Fruit fly (Drosophila melanogaster) whole organism, embryonic: ENCODE results near the gene COX7AL.

Source experiments
- Asciz ChIP-seq: fragments of 200-800 bp; sonication (Bioruptor generic); optimal IDR thresholded peaks from 2 replicates; lab custom pipeline; 2017; ENCODE audit warnings: missing biosample characterization, mild to moderate bottlenecking, missing genetic modification characterization, missing genetic modification reagents
- Blimp-1 ChIP-seq: fragments of 200-800 bp; sonication (Bioruptor generic); optimal IDR thresholded peaks from 3 replicates; lab custom pipeline; 2018; ENCODE audit warnings: missing biosample characterization, missing genetic modification characterization, mild to moderate bottlenecking, moderate library complexity, missing genetic modification reagents
- CG10654 ChIP-seq: fragments of 200-800 bp; sonication (Bioruptor generic); optimal IDR thresholded peaks from 2 replicates; lab custom pipeline; 2016; ENCODE audit warnings: missing biosample characterization, missing genetic modification characterization
- CG12071 ChIP-seq: fragments of 200-800 bp; sonication (Bioruptor generic); optimal IDR thresholded peaks from 3 replicates; lab custom pipeline; 2018; ENCODE audit warnings: missing biosample characterization, mild to moderate bottlenecking, missing genetic modification characterization
- CG12236 ChIP-seq: fragments of 200-800 bp; sonication (Bioruptor generic); optimal IDR thresholded peaks from 2 replicates; lab custom pipeline; 2016; ENCODE audit warnings: missing biosample characterization, missing genetic modification characterization
- CG12744 ChIP-seq: fragments of 200-800 bp; sonication (Bioruptor generic); optimal IDR thresholded peaks from 2 replicates; lab custom pipeline; 2016; ENCODE audit warnings: missing biosample characterization, missing genetic modification characterization
- CG13424 ChIP-seq: fragments of 200-800 bp; sonication (Bioruptor generic); optimal IDR thresholded peaks from 2 replicates; lab custom pipeline; 2019; ENCODE audit warnings: missing biosample characterization, mild to moderate bottlenecking, missing genetic modification characterization, moderate library complexity
- CG16813 ChIP-seq: fragments of 200-800 bp; sonication (Bioruptor generic); IDR thresholded peaks from 3 replicates; pipeline ENCODE4 v1.3.6; 2022; ENCODE audit warnings: missing biosample characterization, missing genetic modification characterization; ENCODE audit not compliant: partially characterized antibody
- CG16815 ChIP-seq: fragments of 200-800 bp; sonication (Bioruptor generic); optimal IDR thresholded peaks from 3 replicates; lab custom pipeline; 2017; ENCODE audit warnings: missing biosample characterization, mild to moderate bottlenecking, missing genetic modification characterization
- CG17186 ChIP-seq: fragments of 200-800 bp; sonication (Bioruptor generic); optimal IDR thresholded peaks from 3 replicates; lab custom pipeline; 2017; ENCODE audit warnings: missing biosample characterization, missing genetic modification reagents, missing genetic modification characterization
- CG17385 ChIP-seq: fragments of 200-800 bp; sonication (Bioruptor generic); optimal IDR thresholded peaks from 3 replicates; lab custom pipeline; 2018; ENCODE audit warnings: missing biosample characterization, mild to moderate bottlenecking, missing genetic modification characterization
- CG17802 ChIP-seq: fragments of 200-800 bp; sonication (Bioruptor generic); optimal IDR thresholded peaks from 2 replicates; lab custom pipeline; 2018; ENCODE audit warnings: missing biosample characterization, mild to moderate bottlenecking, missing genetic modification characterization, moderate library complexity
- CG2889 ChIP-seq: fragments of 200-800 bp; sonication (Bioruptor generic); IDR thresholded peaks from 3 replicates; pipeline ENCODE4 v1.3.6; 2022; ENCODE audit warnings: missing biosample characterization, missing genetic modification characterization
- CG3407 ChIP-seq: fragments of 200-800 bp; sonication (Bioruptor generic); optimal IDR thresholded peaks from 2 replicates; lab custom pipeline; 2018; ENCODE audit warnings: missing biosample characterization, mild to moderate bottlenecking, missing genetic modification characterization
- CG34224 ChIP-seq: fragments of 200-800 bp; sonication (Bioruptor generic); IDR thresholded peaks from 3 replicates; pipeline ENCODE4 v1.3.6; 2022; ENCODE audit warnings: missing biosample characterization, missing genetic modification characterization; ENCODE audit not compliant: partially characterized antibody
- CG34422 ChIP-seq: fragments of 200-800 bp; sonication (Bioruptor generic); IDR thresholded peaks from 3 replicates; pipeline ENCODE4 v1.3.6; 2022; ENCODE audit warnings: missing biosample characterization, missing genetic modification characterization
- CG4360 ChIP-seq: fragments of 200-800 bp; sonication (Bioruptor generic); IDR thresholded peaks from 2 replicates; pipeline ENCODE4 v1.3.6; 2022; ENCODE audit warnings: missing biosample characterization, missing genetic modification characterization
- CG4617 ChIP-seq: fragments of 200-800 bp; sonication (Bioruptor generic); optimal IDR thresholded peaks from 3 replicates; lab custom pipeline; 2016; ENCODE audit warnings: missing biosample characterization, missing genetic modification characterization, borderline replicate concordance
- CG4707 ChIP-seq: fragments of 200-800 bp; sonication (Bioruptor generic); optimal IDR thresholded peaks from 2 replicates; lab custom pipeline; 2018; ENCODE audit warnings: missing biosample characterization, mild to moderate bottlenecking, missing genetic modification characterization, moderate library complexity
- CG4854 ChIP-seq: fragments of 200-800 bp; sonication (Bioruptor generic); optimal IDR thresholded peaks from 2 replicates; lab custom pipeline; 2016; ENCODE audit warnings: missing biosample characterization, missing genetic modification characterization, inconsistent platforms
- CG5953 ChIP-seq: fragments of 200-800 bp; sonication (Bioruptor generic); IDR thresholded peaks from 2 replicates; pipeline ENCODE4 v1.3.6; 2022; ENCODE audit warnings: missing biosample characterization, missing genetic modification characterization
- CG7372 ChIP-seq: fragments of 200-800 bp; sonication (Bioruptor generic); IDR thresholded peaks from 2 replicates; pipeline ENCODE4 v1.3.6; 2022; ENCODE audit warnings: missing biosample characterization, missing genetic modification characterization
- CG7786 ChIP-seq: fragments of 200-800 bp; sonication (Bioruptor generic); optimal IDR thresholded peaks from 2 replicates; lab custom pipeline; 2016; ENCODE audit warnings: missing biosample characterization, missing genetic modification characterization
- CG8765 ChIP-seq: fragments of 200-800 bp; sonication (Bioruptor generic); IDR thresholded peaks from 2 replicates; pipeline ENCODE4 v1.3.6; 2022; ENCODE audit warnings: missing biosample characterization, missing genetic modification characterization
- CG9932 ChIP-seq: fragments of 200-800 bp; sonication (Bioruptor generic); IDR thresholded peaks from 2 replicates; pipeline ENCODE4 v1.3.6; 2022; ENCODE audit warnings: missing biosample characterization, missing genetic modification characterization
- D19A ChIP-seq: fragments of 200-800 bp; optimal IDR thresholded peaks from 3 replicates; lab custom pipeline; 2019; ENCODE audit warnings: missing biosample characterization, mild to moderate bottlenecking, missing genetic modification characterization, moderate library complexity
- D19B ChIP-seq: fragments of 200-800 bp; sonication (Bioruptor generic); optimal IDR thresholded peaks from 2 replicates; lab custom pipeline; 2017; ENCODE audit warnings: missing biosample characterization, mild to moderate bottlenecking, missing genetic modification characterization
- Gug ChIP-seq: fragments of 200-800 bp; sonication (Bioruptor generic); IDR thresholded peaks from 4 replicates; pipeline ENCODE4 v1.3.6; 2022; ENCODE audit warnings: missing biosample characterization, missing genetic modification characterization
- HLH4C ChIP-seq: fragments of 200-800 bp; sonication (Bioruptor generic); IDR thresholded peaks from 3 replicates; pipeline ENCODE4 v1.3.6; 2022; ENCODE audit warnings: missing biosample characterization, missing genetic modification characterization; ENCODE audit not compliant: partially characterized antibody
- HLH54F ChIP-seq: fragments of 200-800 bp; sonication (Bioruptor generic); optimal IDR thresholded peaks from 3 replicates; lab custom pipeline; 2016; ENCODE audit warnings: missing biosample characterization, missing genetic modification characterization
- HLHmδ ChIP-seq: fragments of 200-800 bp; sonication (Bioruptor generic); optimal IDR thresholded peaks from 2 replicates; lab custom pipeline; 2018; ENCODE audit warnings: missing biosample characterization, mild to moderate bottlenecking, missing genetic modification characterization, moderate library complexity
- HmgD ChIP-seq: fragments of 200-800 bp; sonication (Bioruptor generic); optimal IDR thresholded peaks from 3 replicates; lab custom pipeline; 2016; ENCODE audit warnings: missing biosample characterization, missing genetic modification characterization
- Lpt ChIP-seq: fragments of >200 bp; optimal IDR thresholded peaks from 2 replicates; lab custom pipeline; 2018; ENCODE audit warnings: missing biosample characterization, missing genetic modification characterization
- Poxn ChIP-seq: fragments of 200-800 bp; sonication (Bioruptor generic); IDR thresholded peaks from 2 replicates; pipeline ENCODE4 v1.3.6; 2022; ENCODE audit warnings: missing biosample characterization, missing genetic modification characterization
- Sox100B ChIP-seq: fragments of 200-800 bp; sonication (Bioruptor generic); optimal IDR thresholded peaks from 3 replicates; lab custom pipeline; 2018; ENCODE audit warnings: missing biosample characterization, mild to moderate bottlenecking, missing genetic modification characterization
- ab ChIP-seq: fragments of 200-800 bp; sonication (Bioruptor generic); optimal IDR thresholded peaks from 2 replicates; lab custom pipeline; 2016; ENCODE audit warnings: missing biosample characterization, missing genetic modification characterization
- crol ChIP-seq: fragments of 200-800 bp; sonication (Bioruptor generic); IDR thresholded peaks from 2 replicates; pipeline ENCODE4 v1.3.6; 2022; ENCODE audit warnings: missing biosample characterization, missing genetic modification characterization
- dan ChIP-seq: fragments of 200-800 bp; sonication (Bioruptor generic); IDR thresholded peaks from 2 replicates; pipeline ENCODE4 v1.3.6; 2022; ENCODE audit warnings: missing biosample characterization, missing genetic modification characterization
- fd64A ChIP-seq: fragments of 200-800 bp; sonication (Bioruptor generic); optimal IDR thresholded peaks from 3 replicates; lab custom pipeline; 2018; ENCODE audit warnings: missing biosample characterization, mild to moderate bottlenecking, missing genetic modification characterization
- grn ChIP-seq: fragments of 200-800 bp; sonication (Bioruptor generic); optimal IDR thresholded peaks from 3 replicates; lab custom pipeline; 2017; ENCODE audit warnings: missing biosample characterization, missing genetic modification characterization
- hbn ChIP-seq: fragments of 200-800 bp; sonication (Bioruptor generic); IDR thresholded peaks from 2 replicates; pipeline ENCODE4 v1.3.6; 2022; ENCODE audit warnings: missing biosample characterization, missing genetic modification characterization; ENCODE audit not compliant: partially characterized antibody
- hkb ChIP-seq, 2 experiments: fragments of 200-800 bp in 1 of 2; fragments of >200 bp in 1 of 2; sonication (Bioruptor generic) in 1 of 2; IDR thresholded peaks in 1 of 2; optimal IDR thresholded peaks in 1 of 2; 2 replicates each; pipeline versions ENCODE4 v1.3.6 to Lab custom; 2017 to 2022; ENCODE audit warnings: missing biosample characterization in 1 of 2, missing genetic modification characterization in 1 of 2
- jumu ChIP-seq: fragments of 200-800 bp; sonication (Bioruptor generic); optimal IDR thresholded peaks from 3 replicates; lab custom pipeline; 2016; ENCODE audit warnings: missing biosample characterization, missing genetic modification characterization
- kay ChIP-seq: fragments of 200-800 bp; sonication (Bioruptor generic); optimal IDR thresholded peaks from 2 replicates; lab custom pipeline; 2016; ENCODE audit warnings: missing biosample characterization, missing genetic modification characterization
- lilli ChIP-seq: fragments of 200-800 bp; sonication (Bioruptor generic); optimal IDR thresholded peaks from 3 replicates; lab custom pipeline; 2016; ENCODE audit warnings: missing biosample characterization, missing genetic modification characterization
- mam ChIP-seq: fragments of 200-800 bp; sonication (Bioruptor generic); optimal IDR thresholded peaks from 3 replicates; lab custom pipeline; 2016; ENCODE audit warnings: missing biosample characterization, missing genetic modification characterization
- pzg ChIP-seq: fragments of 200-800 bp; sonication (Bioruptor generic); optimal IDR thresholded peaks from 3 replicates; lab custom pipeline; 2018; ENCODE audit warnings: missing biosample characterization, mild to moderate bottlenecking, missing genetic modification characterization, moderate library complexity
- rib ChIP-seq: fragments of 200-800 bp; sonication (Bioruptor generic); IDR thresholded peaks from 2 replicates; pipeline ENCODE4 v1.3.6; 2022; ENCODE audit warnings: missing biosample characterization, missing genetic modification characterization
- ssp ChIP-seq: fragments of 200-800 bp; sonication (Bioruptor generic); IDR thresholded peaks from 2 replicates; pipeline ENCODE4 v1.3.6; 2022; ENCODE audit warnings: missing biosample characterization, missing genetic modification characterization
- trh ChIP-seq: fragments of 200-800 bp; sonication (Bioruptor generic); optimal IDR thresholded peaks from 2 replicates; lab custom pipeline; 2016; ENCODE audit warnings: missing biosample characterization, missing genetic modification characterization
- vvl ChIP-seq: fragments of 200-800 bp; sonication (Bioruptor generic); IDR thresholded peaks from 2 replicates; pipeline ENCODE4 v1.3.6; 2022; ENCODE audit warnings: missing biosample characterization, missing genetic modification characterization

Gene COX7AL

DNA sequence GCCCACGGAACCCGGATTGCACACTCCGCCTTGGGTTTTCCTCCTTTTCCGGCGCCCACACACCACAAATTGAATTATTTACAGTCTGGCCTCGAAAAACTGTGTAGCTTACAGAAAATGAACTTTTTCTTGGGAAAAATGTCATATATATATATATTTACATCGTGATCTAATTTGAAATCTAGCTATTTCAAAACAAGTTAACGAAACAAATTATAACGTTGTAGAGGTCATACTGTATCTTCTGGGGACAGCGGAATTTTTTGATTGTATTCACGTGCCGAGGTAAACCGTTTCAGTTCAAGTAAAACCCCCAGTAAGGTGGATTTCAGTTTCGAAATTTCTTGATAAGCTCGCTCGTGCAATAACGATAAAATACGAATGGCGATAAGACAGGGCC is 11.0 kb downstream of the COX7AL start (continued):
- TF ChIP-seq D19B (GFP tag; lab: Kevin White, UChicago) = no peak
- no peak for TF ChIP-seq crol (GFP tag; lab: Robert Waterston, UW)
- TF ChIP-seq HLHmδ = no peak
- peak; percentile 49 for TF ChIP-seq CG13424 (tag; lab: Kevin White, UChicago)
- TF ChIP-seq D19A = peak; percentile 25
- TF ChIP-seq CG9932 (GFP tag; lab: Robert Waterston, UW) = peak; percentile 71
- peak; percentile 34 for TF ChIP-seq CG10654
- TF ChIP-seq ab = no peak
- TF ChIP-seq CG12071 (GFP tag; lab: Kevin White, UChicago) = peak; percentile 38
- TF ChIP-seq CG4360 = 0 out of 2 replicates have a peak, but pooled peaks have one; percentile 10
- TF ChIP-seq CG4707 (GFP tag; lab: Kevin White, UChicago) = no peak
- no peak for TF ChIP-seq CG34224 (GFP tag; lab: Robert Waterston, UW)
- peak; percentile 40 for TF ChIP-seq mam (GFP tag; lab: Kevin White, UChicago)
- TF ChIP-seq CG4617 (GFP tag; lab: Kevin White, UChicago) = no peak
- TF ChIP-seq HLH54F (GFP tag; lab: Kevin White, UChicago) = peak; percentile 2
- no peak for TF ChIP-seq CG8765 (GFP tag; lab: Robert Waterston, UW)
- no peak for TF ChIP-seq jumu
- TF ChIP-seq CG7372 (GFP tag; lab: Robert Waterston, UW) = peak; percentile 9; the same call in 1 of the 2 replicates
- TF ChIP-seq CG7786 = no peak
- peak; percentile 66 for TF ChIP-seq CG5953 (GFP tag; lab: Robert Waterston, UW)
- no peak for TF ChIP-seq CG12236 (GFP tag; lab: Kevin White, UChicago)
- TF ChIP-seq trh = no peak
- no peak for TF ChIP-seq fd64A (GFP tag; lab: Kevin White, UChicago)
- TF ChIP-seq hbn (GFP tag; lab: Robert Waterston, UW) = no peak
- no peak; the same call in 2 of the 3 replicates for TF ChIP-seq CG2889 (GFP tag; lab: Robert Waterston, UW)
- no peak for TF ChIP-seq CG17186 (GFP tag; lab: Kevin White, UChicago)
- TF ChIP-seq Lpt (GFP tag; lab: Kevin White, UChicago) = no peak
- no peak for TF ChIP-seq dan (GFP tag; lab: Robert Waterston, UW)
- peak; percentile 15 for TF ChIP-seq Blimp-1 (GFP tag; lab: Kevin White, UChicago)
- TF ChIP-seq CG4854 (GFP tag; lab: Kevin White, UChicago) = no peak
- TF ChIP-seq lilli (GFP tag; lab: Kevin White, UChicago) = peak; percentile 38
- no peak for TF ChIP-seq rib (GFP tag; lab: Robert Waterston, UW)
- TF ChIP-seq CG12744 (GFP tag; lab: Kevin White, UChicago) = no peak
- TF ChIP-seq kay (GFP tag; lab: Kevin White, UChicago) = no peak
- TF ChIP-seq CG16815 (GFP tag; lab: Kevin White, UChicago) = no peak
- no peak for TF ChIP-seq grn (GFP tag; lab: Kevin White, UChicago)
- no peak for TF ChIP-seq pzg (GFP tag; lab: Kevin White, UChicago)
- peak; percentile 39 for TF ChIP-seq CG3407 (GFP tag; lab: Kevin White, UChicago)
- no peak for TF ChIP-seq CG17802
- peak; percentile 87 for TF ChIP-seq vvl (GFP tag; lab: Robert Waterston, UW)
- no peak for TF ChIP-seq HmgD (GFP tag; lab: Kevin White, UChicago)
- peak; percentile 38 for TF ChIP-seq CG17385 (GFP tag; lab: Kevin White, UChicago)
- TF ChIP-seq Gug (GFP tag; lab: Robert Waterston, UW) = peak; percentile 39; the same call in 1 of the 4 replicates
- TF ChIP-seq ssp = peak; percentile 31; the same call in 1 of the 2 replicates
- TF ChIP-seq CG34422 (GFP tag; lab: Robert Waterston, UW) = peak; percentile 54; the same call in 2 of the 3 replicates
- TF ChIP-seq HLH4C = no peak
- TF ChIP-seq hkb (optimal IDR thresholded peaks at IDR 0.05; lab: Kevin White, UChicago) = no peak
- TF ChIP-seq hkb (GFP tag; IDR thresholded peaks at IDR 0.05; lab: Robert Waterston, UW) = peak; percentile 78
- 0 out of 2 replicates have a peak, but pooled peaks have one; percentile 14 for TF ChIP-seq Poxn (GFP tag; lab: Robert Waterston, UW)
- TF ChIP-seq Sox100B (GFP tag; lab: Kevin White, UChicago) = no peak
- no peak for TF ChIP-seq Asciz (GFP tag; lab: Kevin White, UChicago)
- TF ChIP-seq CG16813 = no peak
